Fruit fly (Drosophila melanogaster): Measurements from ENCODE around the gene Nepl11.

- no peak for TF ChIP-seq CG8478 (optimal IDR thresholded peaks at IDR 0.05)
- TF ChIP-seq CTCF (optimal IDR thresholded peaks at IDR 0.05): no peak
Observed at dm6 chr3R:4291289-4291688, 3.4 kb downstream of the Nepl11 start.
